Fruit fly (Drosophila melanogaster) whole organism, larva: ENCODE measurements around the gene CG13003.

ENCODE experiments used
- noc ChIP-seq: fragments of 200-800 bp; sonication (Bioruptor generic); optimal IDR thresholded peaks from 3 replicates; lab custom pipeline; 2019; ENCODE audit warnings: missing biosample characterization, mild to moderate bottlenecking, missing genetic modification characterization, moderate library complexity

CG13003 gene

DNA sequence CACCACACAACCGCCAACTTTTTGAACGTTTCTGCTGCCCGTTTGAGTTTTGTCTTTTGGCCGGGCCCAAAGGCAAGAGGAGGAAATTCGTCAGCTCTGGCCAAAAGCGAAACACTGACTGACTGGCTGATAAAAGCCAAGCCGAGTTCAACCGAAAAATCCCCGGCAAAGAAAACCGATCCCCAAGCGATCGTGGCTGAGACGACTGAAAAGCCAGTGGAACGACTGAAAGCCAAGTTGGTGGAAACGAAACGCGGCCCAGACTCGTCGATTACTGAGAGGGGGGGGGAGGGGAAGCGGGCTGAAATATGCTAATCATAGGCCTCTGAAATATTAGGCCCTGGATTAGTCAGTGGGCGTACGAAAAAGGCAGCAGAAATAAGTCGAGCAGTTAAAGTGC lies at the start of gene CG13003:
TSS of gene CG13003 (minus strand) at position 120 of the 400 bp plus-strand sequence.
- no peak for TF ChIP-seq noc (tag; lab: Kevin White, UChicago)

DNA sequence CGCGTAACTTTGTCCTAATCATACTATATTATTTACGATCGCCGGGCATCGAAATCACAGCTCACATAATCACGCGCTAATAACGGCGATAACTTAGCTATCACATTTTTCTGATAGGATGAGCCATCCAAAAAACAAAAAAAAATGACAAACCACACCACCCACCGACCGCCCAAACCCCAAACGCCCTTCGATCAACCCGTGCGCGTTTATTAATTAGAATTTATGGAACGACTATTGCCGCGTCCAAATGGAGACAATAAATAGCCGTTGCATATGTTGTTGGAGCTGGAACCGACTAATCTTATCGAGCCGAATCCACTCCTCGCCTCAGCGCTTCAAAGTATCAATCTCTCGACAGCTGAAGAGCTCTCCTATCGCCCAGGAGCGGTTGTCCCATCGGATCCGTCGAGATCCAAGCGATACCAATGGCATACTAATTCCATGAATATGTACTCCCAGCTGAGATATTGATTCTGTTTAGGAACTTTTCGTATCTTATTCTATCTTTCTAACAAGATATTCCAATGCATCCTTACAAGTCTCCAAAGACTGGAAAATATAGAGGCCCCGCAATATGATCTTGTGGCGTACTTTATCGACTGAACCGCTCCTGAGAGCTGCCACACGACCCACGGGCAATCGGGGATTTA lies 47.9 kb upstream of the CG13003 start:
- TF ChIP-seq noc (tag; lab: Kevin White, UChicago): peak; percentile 61

DNA sequence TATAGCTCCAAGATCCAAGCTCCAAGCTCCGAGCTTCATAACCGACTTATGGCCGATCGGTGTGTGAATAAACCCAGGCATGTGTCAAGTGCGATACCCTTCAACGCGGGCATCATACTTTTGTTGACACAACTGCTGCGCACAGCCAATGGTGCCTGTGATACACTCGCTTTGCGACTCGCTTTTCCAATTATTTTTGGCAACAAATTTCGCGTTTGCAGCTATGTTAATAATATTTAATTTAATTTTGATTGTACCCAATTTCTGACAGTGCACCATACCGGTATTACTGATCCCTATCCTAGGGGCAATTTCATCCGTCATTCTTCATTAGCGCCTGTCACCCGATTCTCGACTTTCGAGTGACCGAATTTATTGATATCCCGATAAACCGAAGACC lies 47.2 kb upstream of the CG13003 start:
- no peak for TF ChIP-seq noc (tag; lab: Kevin White, UChicago)

- TF ChIP-seq noc (tag; lab: Kevin White, UChicago): no peak
Observed at dm6 chrX:16922626-16923025, 46.3 kb upstream of the CG13003 start.

dm6 chrX:16920682-16921286 lies 44.4 kb upstream of the CG13003 start:
- peak; percentile 77 for TF ChIP-seq noc (tag; lab: Kevin White, UChicago)

dm6 chrX:16918767-16919336 lies 42.5 kb upstream of the CG13003 start:
- peak; percentile 68 for TF ChIP-seq noc (tag; lab: Kevin White, UChicago)

DNA sequence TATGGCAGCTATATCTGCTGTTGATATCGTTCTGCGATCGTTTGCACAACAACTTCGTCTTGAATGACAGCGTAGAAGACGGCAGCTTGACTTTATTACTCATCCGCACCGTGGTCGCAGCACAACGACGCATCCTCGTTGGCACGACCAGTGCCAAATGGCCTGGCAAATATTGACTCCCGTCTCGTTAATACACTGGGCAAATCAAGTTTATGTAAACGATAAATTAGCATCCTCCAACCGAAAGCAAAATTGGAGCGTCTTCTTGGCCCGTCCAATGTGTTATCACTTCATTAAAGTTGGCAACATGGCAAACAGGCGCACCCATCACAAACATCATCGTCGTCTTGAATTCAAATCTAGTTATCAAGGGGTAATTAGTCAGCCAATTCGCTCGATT lies 41.1 kb upstream of the CG13003 start:
- no peak for TF ChIP-seq noc (tag; lab: Kevin White, UChicago)

dm6 chrX:16912965-16913755 lies 36.8 kb upstream of the CG13003 start, which contains the start of gene CG4928:
TSS of gene CG4928 (plus strand) at chrX:16913180.
- TF ChIP-seq noc (tag; lab: Kevin White, UChicago): no peak

- TF ChIP-seq noc (tag; lab: Kevin White, UChicago): no peak
Observed at dm6 chrX:16911962-16912361, 35.6 kb upstream of the CG13003 start.

dm6 chrX:16909886-16910285 lies 33.5 kb upstream of the CG13003 start:
- TF ChIP-seq noc (tag; lab: Kevin White, UChicago): peak; percentile 18

dm6 chrX:16909297-16909696 lies 33.0 kb upstream of the CG13003 start:
- TF ChIP-seq noc (tag; lab: Kevin White, UChicago): no peak

dm6 chrX:16907675-16908074 lies 31.3 kb upstream of the CG13003 start:
- TF ChIP-seq noc (tag; lab: Kevin White, UChicago): no peak

dm6 chrX:16907009-16907408 lies 30.7 kb upstream of the CG13003 start:
- TF ChIP-seq noc (tag; lab: Kevin White, UChicago): no peak

dm6 chrX:16906065-16906464 lies 29.7 kb upstream of the CG13003 start:
- no peak for TF ChIP-seq noc (tag; lab: Kevin White, UChicago)

DNA sequence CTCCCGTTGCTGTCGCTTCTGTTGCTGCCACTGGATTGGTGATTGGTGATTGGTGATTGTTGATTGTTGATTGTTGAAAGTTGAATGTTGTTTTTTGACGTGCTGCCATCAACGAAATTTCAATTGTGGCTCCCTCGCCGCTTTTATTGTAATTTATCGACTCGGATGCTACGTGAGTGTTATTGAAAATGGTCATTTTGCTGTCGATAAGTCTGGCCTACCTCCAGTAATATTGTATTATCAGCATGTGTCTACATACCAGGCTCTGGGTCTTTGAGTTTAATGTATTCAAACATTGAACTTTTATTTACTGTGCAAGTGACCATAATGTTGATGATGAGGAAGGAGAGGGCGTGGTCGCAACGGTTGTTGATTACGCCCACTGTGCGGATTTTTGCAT lies 26.1 kb upstream of the CG13003 start:
- TF ChIP-seq noc (tag; lab: Kevin White, UChicago): no peak

DNA sequence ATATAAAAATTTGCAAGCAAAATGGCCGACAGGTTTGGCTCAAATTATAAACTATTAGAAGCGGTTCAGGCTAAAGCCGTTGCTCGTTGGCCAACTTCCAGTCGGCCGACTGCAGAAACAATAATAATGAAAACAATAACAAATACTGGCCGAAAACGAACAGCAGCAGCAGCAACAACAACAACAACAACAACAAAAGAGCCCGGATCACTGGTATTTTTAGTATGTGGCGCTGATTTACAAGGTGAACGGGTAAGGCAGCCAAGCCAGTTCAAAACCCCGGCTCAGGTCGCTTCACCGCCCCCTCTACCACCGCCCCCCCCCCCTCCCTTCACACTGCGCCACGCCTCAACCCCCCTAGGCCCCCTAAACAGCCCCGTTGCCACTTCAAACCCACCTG lies 23.9 kb upstream of the CG13003 start:
- TF ChIP-seq noc (tag; lab: Kevin White, UChicago): no peak
